Worm (Caenorhabditis elegans) whole organism, mixed stage, embryonic: ENCODE measurements around the gene bath-36.

Experiments
- blmp-1 ChIP-seq: fragments of 150-350 bp; optimal IDR thresholded peaks from 2 replicates; lab custom pipeline; 2014; ENCODE audit warnings: missing biosample characterization, missing genetic modification characterization
- ceh-39 ChIP-seq: fragments of 150-350 bp; optimal IDR thresholded peaks from 2 replicates; lab custom pipeline; 2014; ENCODE audit warnings: missing biosample characterization, missing genetic modification characterization
- ceh-43 ChIP-seq: fragments of 200-800 bp; sonication (Bioruptor generic); optimal IDR thresholded peaks from 2 replicates; lab custom pipeline; 2018; ENCODE audit warnings: mild to moderate bottlenecking, missing genetic modification characterization, moderate library complexity, missing compliant biosample characterization
- ces-1 ChIP-seq: fragments of 150-350 bp; optimal IDR thresholded peaks from 2 replicates; lab custom pipeline; 2014; ENCODE audit warnings: missing biosample characterization, missing genetic modification reagents, missing genetic modification characterization
- cnd-1 ChIP-seq: fragments of 200-800 bp; sonication (Bioruptor generic); optimal IDR thresholded peaks from 2 replicates; lab custom pipeline; 2018; ENCODE audit warnings: mild to moderate bottlenecking, missing genetic modification characterization, missing compliant biosample characterization
- elt-1 ChIP-seq: sonication (generic microtip); optimal IDR thresholded peaks from 2 replicates; lab custom pipeline; 2017; ENCODE audit warnings: missing genetic modification characterization, mild to moderate bottlenecking, missing compliant biosample characterization, antibody characterized with exemption, moderate library complexity, borderline replicate concordance; ENCODE audit not compliant: insufficient read depth
- elt-3 ChIP-seq: fragments of 150-350 bp; optimal IDR thresholded peaks from 2 replicates; lab custom pipeline; 2014; ENCODE audit warnings: missing biosample characterization, missing genetic modification characterization
- flh-1 ChIP-seq: fragments of 200-800 bp; sonication (Bioruptor generic); optimal IDR thresholded peaks from 2 replicates; lab custom pipeline; 2018; ENCODE audit warnings: mild to moderate bottlenecking, missing genetic modification characterization, moderate library complexity, missing compliant biosample characterization
- ham-2 ChIP-seq: fragments of 200-800 bp; sonication (Bioruptor generic); optimal IDR thresholded peaks from 2 replicates; lab custom pipeline; 2018; ENCODE audit warnings: mild to moderate bottlenecking, missing genetic modification characterization, missing compliant biosample characterization
- mab-5 ChIP-seq: fragments of 150-350 bp; optimal IDR thresholded peaks from 2 replicates; lab custom pipeline; 2014; ENCODE audit warnings: missing biosample characterization, missing genetic modification characterization
- mls-2 ChIP-seq: sonication (generic microtip); optimal IDR thresholded peaks from 2 replicates; lab custom pipeline; 2016; ENCODE audit warnings: mild to moderate bottlenecking, missing genetic modification characterization, moderate library complexity, missing compliant biosample characterization
- nhr-237 ChIP-seq: fragments of 150-350 bp; optimal IDR thresholded peaks from 2 replicates; lab custom pipeline; 2014; ENCODE audit warnings: missing biosample characterization, missing genetic modification characterization
- nhr-28 ChIP-seq: fragments of 150-350 bp; optimal IDR thresholded peaks from 2 replicates; lab custom pipeline; 2014; ENCODE audit warnings: missing biosample characterization, missing genetic modification characterization
- pha-4 ChIP-seq: fragments of 150-350 bp; optimal IDR thresholded peaks from 2 replicates; lab custom pipeline; 2018; ENCODE audit warnings: missing biosample characterization, missing genetic modification reagents, missing genetic modification characterization
- tbx-8 ChIP-seq: fragments of 200-800 bp; sonication (Bioruptor generic); optimal IDR thresholded peaks from 2 replicates; lab custom pipeline; 2018; ENCODE audit warnings: mild to moderate bottlenecking, missing genetic modification characterization, moderate library complexity, missing compliant biosample characterization
- unc-39 ChIP-seq: fragments of 150-350 bp; optimal IDR thresholded peaks from 2 replicates; lab custom pipeline; 2014; ENCODE audit warnings: missing biosample characterization, missing genetic modification characterization
- unc-62 ChIP-seq: fragments of 150-350 bp; optimal IDR thresholded peaks from 2 replicates; lab custom pipeline; 2014; ENCODE audit warnings: missing biosample characterization, missing genetic modification reagents, missing genetic modification characterization

Gene bath-36

ce11 chrV:15238552-15238951 is 50.9 kb downstream of the bath-36 start, which contains the start of gene srw-12:
Gene srw-12 (minus strand): TSS chrV:15238652.
- TF ChIP-seq pha-4 (tag; lab: Kevin White, UChicago) = no peak
- TF ChIP-seq ceh-43 (GFP tag; lab: Kevin White, UChicago) = no peak
- no peak for TF ChIP-seq nhr-28 (tag; lab: Kevin White, UChicago)
- no peak for TF ChIP-seq mab-5
- TF ChIP-seq ceh-39 (tag; lab: Kevin White, UChicago) = no peak
- no peak for TF ChIP-seq flh-1 (GFP tag; lab: Kevin White, UChicago)
- TF ChIP-seq nhr-237 (tag; lab: Kevin White, UChicago) = no peak
- TF ChIP-seq cnd-1 (tag; lab: Kevin White, UChicago) = no peak
- TF ChIP-seq elt-1 (tag; lab: Kevin White, UChicago) = no peak
- TF ChIP-seq ces-1 (GFP tag; lab: Kevin White, UChicago) = no peak
- no peak for TF ChIP-seq elt-3 (tag; lab: Kevin White, UChicago)
- no peak for TF ChIP-seq ham-2 (GFP tag; lab: Kevin White, UChicago)
- TF ChIP-seq mls-2 (tag; lab: Kevin White, UChicago) = no peak
- TF ChIP-seq unc-62 (GFP tag; lab: Kevin White, UChicago) = no peak
- TF ChIP-seq unc-39 (tag; lab: Kevin White, UChicago) = no peak
- no peak for TF ChIP-seq blmp-1 (tag; lab: Kevin White, UChicago)
- TF ChIP-seq tbx-8 (GFP tag; lab: Kevin White, UChicago) = no peak
